Worm (Caenorhabditis elegans): ENCODE results near the gene K08F8.15.

Gene K08F8.15

ce11 chrII:8784235-8784928 lies 17.8 kb downstream of the K08F8.15 start (continued):
- TF ChIP-seq elt-3 (tag; optimal IDR thresholded peaks at IDR 0.05) (no peak), egl-27 (tag; optimal IDR thresholded peaks at IDR 0.05) (no peak), ets-5 (GFP tag; IDR thresholded peaks at IDR 0.05) (no peak), blmp-1 (tag; optimal IDR thresholded peaks at IDR 0.05) (no peak), hlh-4 (tag; optimal IDR thresholded peaks at IDR 0.05) (no peak), aly-2 (tag; optimal IDR thresholded peaks at IDR 0.05) (no peak), egl-13 (tag; optimal IDR thresholded peaks at IDR 0.05) (peak; percentile 50), dsc-1 (tag; optimal IDR thresholded peaks at IDR 0.05) (peak; percentile 97), sptf-1 (tag; optimal IDR thresholded peaks at IDR 0.05) (no peak), dpl-1 (GFP tag; optimal IDR thresholded peaks at IDR 0.05) (peak in 1 of 3 experiments; percentile 26), ces-1 (GFP tag; optimal IDR thresholded peaks at IDR 0.05) (no peak), nhr-20 (tag; optimal IDR thresholded peaks at IDR 0.05) (no peak), tbx-2 (tag; optimal IDR thresholded peaks at IDR 0.05) (no peak), unc-130 (tag; optimal IDR thresholded peaks at IDR 0.05) (no peak), elt-2 (tag; optimal IDR thresholded peaks at IDR 0.05) (no peak), aha-1 (tag; optimal IDR thresholded peaks at IDR 0.05) (no peak), ztf-11 (tag; optimal IDR thresholded peaks at IDR 0.05) (no peak), efl-1 (optimal IDR thresholded peaks at IDR 0.05) (peak; percentile 28 to 57), efl-1 (GFP tag; optimal IDR thresholded peaks at IDR 0.05 in 1 of 2) (no peak), unc-86 (tag; optimal IDR thresholded peaks at IDR 0.05) (peak; percentile 30), nhr-237 (tag; optimal IDR thresholded peaks at IDR 0.05) (no peak), xbp-1 (tag; optimal IDR thresholded peaks at IDR 0.05) (peak; percentile 3), lsy-2 (tag; optimal IDR thresholded peaks at IDR 0.05) (peak; percentile 9 to 54), C04F5.9 (tag; optimal IDR thresholded peaks at IDR 0.05) (no peak), F16B12.6 (tag; optimal IDR thresholded peaks at IDR 0.05) (peak; percentile 5), fkh-8 (tag; optimal IDR thresholded peaks at IDR 0.05) (peak; percentile 32), lin-15B (tag; optimal IDR thresholded peaks at IDR 0.05) (no peak), hlh-17 (GFP tag; optimal IDR thresholded peaks at IDR 0.05; ENCODE audit: borderline replicate concordance) (no peak), lir-3 (tag; optimal IDR thresholded peaks at IDR 0.05; ENCODE audit: poor library complexity) (no peak), ama-1 (optimal IDR thresholded peaks at IDR 0.05) (peak; percentile 79), ceh-90 (tag; optimal IDR thresholded peaks at IDR 0.05) (no peak), lin-35 (GFP tag; optimal IDR thresholded peaks at IDR 0.05) (peak in 1 of 2 experiments; percentile 26), alr-1 (tag; optimal IDR thresholded peaks at IDR 0.05; ENCODE audit: borderline replicate concordance) (no peak), pqm-1 (tag; optimal IDR thresholded peaks at IDR 0.05) (no peak), ceh-82 (tag; optimal IDR thresholded peaks at IDR 0.05) (peak in 1 of 3 experiments; percentile 41), nhr-76 (tag; optimal IDR thresholded peaks at IDR 0.05) (no peak), vab-15 (tag; optimal IDR thresholded peaks at IDR 0.05) (no peak), pax-3 (tag; optimal IDR thresholded peaks at IDR 0.05) (no peak), sox-4 (tag; optimal IDR thresholded peaks at IDR 0.05) (no peak)

DNA sequence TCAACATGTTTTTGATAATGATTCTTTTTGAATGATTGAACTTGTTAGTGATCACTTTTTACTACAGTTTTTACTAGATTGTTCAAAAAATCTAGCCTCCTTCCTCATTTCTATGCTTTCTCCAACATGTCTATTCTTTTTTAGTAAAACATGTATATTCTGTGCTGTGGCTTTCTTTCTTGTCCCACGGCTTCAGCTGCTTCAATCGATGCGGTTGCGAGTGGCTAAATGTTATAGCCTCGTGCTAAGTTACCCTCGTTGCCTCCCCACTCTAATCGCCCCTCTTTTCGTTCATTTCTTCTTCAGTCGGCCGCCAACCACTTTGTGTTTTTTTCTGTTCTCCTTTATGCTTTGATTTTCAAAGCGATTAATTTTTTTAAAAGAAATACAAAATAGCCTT lies 19.3 kb downstream of the K08F8.15 start:
- TF ChIP-seq lsy-2 (tag; optimal IDR thresholded peaks at IDR 0.05) (peak in 1 of 2 experiments; percentile 13), fkh-8 (tag; optimal IDR thresholded peaks at IDR 0.05) (peak; percentile 15), swsn-7 (tag; optimal IDR thresholded peaks at IDR 0.05) (peak; percentile 19), vab-15 (tag; optimal IDR thresholded peaks at IDR 0.05) (no peak), nhr-71 (tag; optimal IDR thresholded peaks at IDR 0.05) (peak; percentile 10), lin-14 (GFP tag; optimal IDR thresholded peaks at IDR 0.05) (peak; percentile 65), ceh-82 (tag; optimal IDR thresholded peaks at IDR 0.05) (peak in 2 of 3 experiments; percentile 4 to 54), nhr-19 (GFP tag; conservative IDR thresholded peaks at IDR 0.05) (no peak), dsc-1 (tag; optimal IDR thresholded peaks at IDR 0.05) (peak; percentile 17), unc-98 (GFP tag; IDR thresholded peaks at IDR 0.05) (no peak), snu-23 (GFP tag; optimal IDR thresholded peaks at IDR 0.05) (peak; percentile 3)

Data from whole organism, L1 larva.